Worm (Caenorhabditis elegans) whole organism, L3 larva: ENCODE results near the gene srx-12.

ENCODE experiments used
- ZK546.5 ChIP-seq: sonication (generic microtip); optimal IDR thresholded peaks from 2 replicates; lab custom pipeline; 2017; ENCODE audit warnings: missing biosample characterization, missing genetic modification characterization
- ama-1 ChIP-seq: fragments of 150-350 bp; optimal IDR thresholded peaks from 2 replicates; lab custom pipeline; 2018
- ceh-82 ChIP-seq: fragments of 150-350 bp; optimal IDR thresholded peaks from 2 replicates; lab custom pipeline; 2014; ENCODE audit warnings: missing biosample characterization, missing genetic modification characterization
- ceh-9 ChIP-seq: sonication (generic microtip); optimal IDR thresholded peaks from 2 replicates; lab custom pipeline; 2018; ENCODE audit warnings: missing biosample characterization, missing genetic modification characterization
- fos-1 ChIP-seq: fragments of 150-350 bp; optimal IDR thresholded peaks from 2 replicates; lab custom pipeline; 2014; ENCODE audit warnings: missing biosample characterization, missing genetic modification characterization
- jun-1 ChIP-seq: fragments of 150-350 bp; optimal IDR thresholded peaks from 2 replicates; lab custom pipeline; 2014; ENCODE audit warnings: missing biosample characterization, missing genetic modification reagents, missing genetic modification characterization
- lin-39 ChIP-seq: fragments of 150-350 bp; optimal IDR thresholded peaks from 2 replicates; lab custom pipeline; 2018; ENCODE audit warnings: missing biosample characterization, missing genetic modification reagents, missing genetic modification characterization
- nfya-1 ChIP-seq: sonication (generic microtip); optimal IDR thresholded peaks from 2 replicates; lab custom pipeline; 2017; ENCODE audit warnings: missing genetic modification characterization, mild to moderate bottlenecking, missing compliant biosample characterization, antibody characterized with exemption, moderate library complexity; ENCODE audit not compliant: insufficient read depth
- nhr-11 ChIP-seq: fragments of 150-350 bp; optimal IDR thresholded peaks from 2 replicates; lab custom pipeline; 2014; ENCODE audit warnings: missing biosample characterization, missing genetic modification characterization
- pha-4 ChIP-seq: fragments of 150-350 bp; optimal IDR thresholded peaks from 2 replicates; lab custom pipeline; 2014; ENCODE audit warnings: missing biosample characterization, missing genetic modification reagents, missing genetic modification characterization
- snpc-4 ChIP-seq: fragments of 150-350 bp; optimal IDR thresholded peaks from 2 replicates; lab custom pipeline; 2014; ENCODE audit warnings: missing biosample characterization, missing genetic modification characterization
- unc-39 ChIP-seq: sonication (generic microtip); optimal IDR thresholded peaks from 4 replicates; lab custom pipeline; 2017; ENCODE audit warnings: missing biosample characterization, missing genetic modification characterization
- ztf-4 ChIP-seq: fragments of 150-350 bp; optimal IDR thresholded peaks from 2 replicates; lab custom pipeline; 2014; ENCODE audit warnings: missing biosample characterization, missing genetic modification characterization

- TF ChIP-seq ztf-4 (tag; lab: Kevin White, UChicago) (no peak), unc-39 (tag; lab: Kevin White, UChicago) (no peak), pha-4 (tag; lab: Kevin White, UChicago) (peak; percentile 71), fos-1 (tag; lab: Kevin White, UChicago) (peak; percentile 22), ama-1 (lab: Kevin White, UChicago) (no peak), ZK546.5 (tag; lab: Kevin White, UChicago) (no peak), nfya-1 (tag; lab: Kevin White, UChicago) (no peak), lin-39 (tag; lab: Kevin White, UChicago) (no peak), jun-1 (tag; lab: Kevin White, UChicago) (no peak), ceh-9 (no peak), snpc-4 (no peak), nhr-11 (tag; lab: Kevin White, UChicago) (no peak), ceh-82 (tag; lab: Kevin White, UChicago) (no peak)
These were observed 29.7 kb downstream of the srx-12 start for ce11 chrIV:1075484-1075883.
